Fruit fly (Drosophila melanogaster): Measurements from ENCODE around the gene CG3164.

DNA sequence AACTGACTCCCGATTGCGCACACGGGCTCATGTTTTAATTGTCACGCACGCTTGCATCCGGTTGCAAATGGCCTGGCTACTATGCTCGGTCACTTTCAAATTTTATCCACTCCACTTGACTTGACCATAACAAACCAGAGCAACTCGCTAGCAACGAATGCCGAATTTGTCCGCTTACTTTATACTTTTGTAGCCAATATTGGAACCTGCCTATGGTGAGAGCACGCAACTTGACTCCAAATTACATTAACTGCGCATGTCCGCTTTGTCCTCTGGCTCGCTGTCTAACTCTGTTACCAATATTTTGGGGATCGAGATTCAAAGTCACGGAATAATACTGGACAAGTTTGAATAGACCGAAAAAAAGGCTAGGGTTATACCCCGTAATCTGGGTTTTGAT, 22.6 kb upstream of the CG3164 start, which contains the start of gene CG42399:
- TF ChIP-seq Sin3A (optimal IDR thresholded peaks at IDR 0.05) (no peak), ttk (optimal IDR thresholded peaks at IDR 0.05) (no peak), h (optimal IDR thresholded peaks at IDR 0.05) (no peak)

Data from Kc167 (cell line).